Worm (Caenorhabditis elegans): ENCODE measurements around the gene coa-3.

ce11 chrII:4584313-4584712, 18.1 kb downstream of the coa-3 start:
- no peak for TF ChIP-seq elt-1 (tag; optimal IDR thresholded peaks at IDR 0.05)
- no peak for TF ChIP-seq ztf-11 (tag; optimal IDR thresholded peaks at IDR 0.05)
- no peak for TF ChIP-seq ceh-16 (tag; optimal IDR thresholded peaks at IDR 0.05)
- TF ChIP-seq ama-1 (optimal IDR thresholded peaks at IDR 0.05): no peak
- no peak for TF ChIP-seq elt-3 (tag; optimal IDR thresholded peaks at IDR 0.05)
- TF ChIP-seq sma-3 (GFP tag; optimal IDR thresholded peaks at IDR 0.05): no peak
- TF ChIP-seq fos-1 (tag; optimal IDR thresholded peaks at IDR 0.05): no peak
- no peak for TF ChIP-seq skn-1 (tag; optimal IDR thresholded peaks at IDR 0.05)
- no peak for TF ChIP-seq nhr-25 (tag; optimal IDR thresholded peaks at IDR 0.05)
- TF ChIP-seq mab-5 (tag; optimal IDR thresholded peaks at IDR 0.05): no peak
- no peak for TF ChIP-seq aly-2 (tag; optimal IDR thresholded peaks at IDR 0.05)
- TF ChIP-seq zag-1 (tag; optimal IDR thresholded peaks at IDR 0.05): no peak
- TF ChIP-seq ztf-4 (tag; optimal IDR thresholded peaks at IDR 0.05): no peak
- no peak for TF ChIP-seq crh-2 (tag; optimal IDR thresholded peaks at IDR 0.05)
